1 fruit fly cellular context compared by ENCODE assay signal in the genomic region with DNA sequence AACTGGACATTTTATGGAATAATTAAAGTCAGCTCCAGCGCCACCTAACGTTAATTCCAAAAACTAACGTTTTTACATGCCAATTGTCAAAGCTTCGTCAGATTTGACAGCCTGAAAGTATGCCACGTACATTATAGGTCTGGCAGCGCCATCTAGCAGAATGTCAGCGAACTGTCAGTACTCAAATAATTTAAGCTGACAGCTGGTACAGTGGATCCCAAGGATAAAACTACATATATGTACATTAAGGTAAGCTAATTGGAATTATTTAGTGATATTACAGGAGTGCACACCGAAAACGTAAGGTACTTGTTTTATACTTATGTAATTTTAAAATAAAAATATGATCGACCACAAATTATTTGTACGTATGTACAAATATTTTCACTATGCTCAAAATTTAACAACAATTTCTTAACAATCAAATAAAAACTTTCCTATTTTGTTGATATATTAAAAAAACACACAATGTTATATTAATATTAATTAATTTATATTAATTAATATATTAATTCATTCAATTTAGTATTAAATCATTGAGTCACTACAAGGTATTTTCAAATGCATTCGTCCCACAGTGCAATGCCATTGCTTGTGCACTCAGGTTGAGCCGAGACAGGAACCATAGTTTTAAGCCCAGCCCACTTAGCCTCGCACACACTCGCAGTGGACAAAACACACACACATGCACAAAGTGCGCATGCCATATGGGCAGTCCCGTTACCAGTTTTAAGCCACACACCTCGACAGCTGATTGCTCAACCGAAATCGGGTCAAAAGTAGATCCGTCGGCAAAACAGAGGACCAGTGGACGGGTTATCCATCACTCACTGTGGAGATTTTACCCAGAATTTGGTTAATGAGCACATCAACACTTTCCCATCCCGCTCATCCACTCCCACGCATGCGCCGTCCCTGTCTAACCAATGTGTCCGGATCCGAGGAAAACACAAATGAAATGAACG.
TF ChIP-seq lines count a peak whose summit lies in the region.

No protein-coding gene starts in this region.

TF ChIP-seq in whole organism, embryonic, 481 proteins besides CTCF, POLR2A, EP300 and RAD21 (continued from another document):
- TF ChIP-seq cwo (GFP tag; optimal IDR thresholded peaks at IDR 0.05; lab: Kevin White, UChicago) (peak; percentile 64), sens-2 (GFP tag; IDR thresholded peaks at IDR 0.05; lab: Robert Waterston, UW) (0 out of 2 replicates have a peak, but pooled peaks have one; percentile 5), Nf-YB (GFP tag; optimal IDR thresholded peaks at IDR 0.05; lab: Kevin White, UChicago) (peak; percentile 94), CG30020 (tag; optimal IDR thresholded peaks at IDR 0.05; lab: Kevin White, UChicago) (peak; percentile 70), CG15514 (GFP tag; optimal IDR thresholded peaks at IDR 0.05; lab: Kevin White, UChicago) (peak; percentile 45), her (GFP tag; optimal IDR thresholded peaks at IDR 0.05; lab: Kevin White, UChicago) (peak; percentile 45), fd96Cb (tag; optimal IDR thresholded peaks at IDR 0.05; lab: Kevin White, UChicago) (peak; percentile 81), CG43689 (GFP tag; IDR thresholded peaks at IDR 0.05; lab: Robert Waterston, UW) (no peak), Gug (GFP tag; IDR thresholded peaks at IDR 0.05; lab: Robert Waterston, UW) (peak; percentile 22; the same call in 1 of the 4 replicates), BtbVII (GFP tag; optimal IDR thresholded peaks at IDR 0.05; lab: Kevin White, UChicago) (peak; percentile 84), Xbp1 (GFP tag; optimal IDR thresholded peaks at IDR 0.05; lab: Kevin White, UChicago) (peak; percentile 88), CG9609 (GFP tag; optimal IDR thresholded peaks at IDR 0.05; lab: Kevin White, UChicago) (peak; percentile 30), CG10267 (tag; optimal IDR thresholded peaks at IDR 0.05; lab: Kevin White, UChicago) (peak; percentile 85), CG11085 (GFP tag; IDR thresholded peaks at IDR 0.05; lab: Robert Waterston, UW) (no peak; the same call in 1 of the 2 replicates), sens (GFP tag; lab: Kevin White, UChicago) (peak; percentile 95), CG11723 (GFP tag; optimal IDR thresholded peaks at IDR 0.05; lab: Kevin White, UChicago) (peak; percentile 56), CG6654 (GFP tag; optimal IDR thresholded peaks at IDR 0.05; lab: Kevin White, UChicago) (peak; percentile 59), MESR4 (GFP tag; optimal IDR thresholded peaks at IDR 0.05; lab: Kevin White, UChicago) (no peak), lmd (GFP tag; IDR thresholded peaks at IDR 0.05; lab: Robert Waterston, UW) (peak; percentile 76), CG33557 (GFP tag; optimal IDR thresholded peaks at IDR 0.05; lab: Kevin White, UChicago) (peak; percentile 79), sd (tag; optimal IDR thresholded peaks at IDR 0.05; lab: Kevin White, UChicago) (peak; percentile 57), vvl (GFP tag; IDR thresholded peaks at IDR 0.05; lab: Robert Waterston, UW) (peak; percentile 72), HmgD (GFP tag; optimal IDR thresholded peaks at IDR 0.05; lab: Kevin White, UChicago) (peak; percentile 74), CG2129 (GFP tag; IDR thresholded peaks at IDR 0.05; lab: Robert Waterston, UW; ENCODE audit: partially characterized antibody) (no peak), vnd (GFP tag; IDR thresholded peaks at IDR 0.05; lab: Robert Waterston, UW; ENCODE audit: partially characterized antibody) (no peak), CG10565 (GFP tag; optimal IDR thresholded peaks at IDR 0.05; lab: Kevin White, UChicago) (no peak), pum (GFP tag; optimal IDR thresholded peaks at IDR 0.05; lab: Kevin White, UChicago) (peak; percentile 60), CG14667 (GFP tag; IDR thresholded peaks at IDR 0.05; lab: Robert Waterston, UW) (peak; percentile 35; the same call in 1 of the 2 replicates), tgo (GFP tag; IDR thresholded peaks at IDR 0.05; lab: Robert Waterston, UW) (peak; percentile 68), Abd-B (GFP tag; optimal IDR thresholded peaks at IDR 0.05; lab: Kevin White, UChicago) (peak; percentile 82), CG32767 (GFP tag; IDR thresholded peaks at IDR 0.05; lab: Robert Waterston, UW) (peak; percentile 30; the same call in 1 of the 2 replicates), Dip3 (GFP tag; optimal IDR thresholded peaks at IDR 0.05; lab: Kevin White, UChicago) (peak; percentile 64), luna (GFP tag; optimal IDR thresholded peaks at IDR 0.05; lab: Kevin White, UChicago) (peak; percentile 1), CG4360 (GFP tag; IDR thresholded peaks at IDR 0.05; lab: Robert Waterston, UW) (peak; percentile 14; the same call in 1 of the 2 replicates), sr (GFP tag; IDR thresholded peaks at IDR 0.05; lab: Robert Waterston, UW) (peak; percentile 28; the same call in 2 of the 3 replicates), bcd (GFP tag; optimal IDR thresholded peaks at IDR 0.05; lab: Kevin White, UChicago) (peak; percentile 83), nom (GFP tag; optimal IDR thresholded peaks at IDR 0.05; lab: Kevin White, UChicago) (peak; percentile 67), CG3407 (GFP tag; optimal IDR thresholded peaks at IDR 0.05; lab: Kevin White, UChicago) (peak; percentile 46), phol (tag; optimal IDR thresholded peaks at IDR 0.05; lab: Kevin White, UChicago) (peak; percentile 86), al (GFP tag; IDR thresholded peaks at IDR 0.05; lab: Robert Waterston, UW) (peak; percentile 30), Oli (tag; optimal IDR thresholded peaks at IDR 0.05; lab: Kevin White, UChicago) (peak; percentile 82), nau (GFP tag; optimal IDR thresholded peaks at IDR 0.05; lab: Kevin White, UChicago) (no peak), Sox102F (GFP tag; optimal IDR thresholded peaks at IDR 0.05; lab: Kevin White, UChicago) (peak; percentile 85)
